Fruit fly (Drosophila melanogaster): ENCODE data around the gene CG33932.

The CG33932 gene

DNA sequence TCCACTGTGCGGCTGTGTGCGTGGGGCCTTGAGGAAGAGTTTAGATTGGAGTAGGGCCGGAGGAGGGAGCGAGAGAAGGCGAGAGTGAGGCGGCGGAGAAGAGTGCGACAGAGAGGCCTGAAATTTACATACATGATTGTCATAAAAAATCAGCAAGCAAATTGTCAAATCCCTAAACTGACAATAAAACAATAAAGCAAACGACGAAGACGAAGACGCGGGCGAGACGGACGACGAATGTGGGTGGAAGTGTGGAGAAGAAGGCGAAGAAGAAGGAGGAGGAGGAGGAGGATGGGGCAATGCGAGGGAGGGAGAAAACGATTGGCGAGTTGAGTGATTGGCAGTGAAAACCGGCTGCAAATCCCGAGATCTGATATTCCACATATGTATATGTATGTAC is 41.2 kb downstream of the CG33932 start:
- no peak for TF ChIP-seq dsx (GFP tag; optimal IDR thresholded peaks at IDR 0.05; ENCODE audit: poor library complexity, severe bottlenecking)
- no peak for TF ChIP-seq CG11762 (GFP tag; optimal IDR thresholded peaks at IDR 0.05; ENCODE audit: insufficient read depth)

dm6 chrX:19786823-19787222 is 42.6 kb downstream of the CG33932 start:
- no peak for TF ChIP-seq fd59A (GFP tag; optimal IDR thresholded peaks at IDR 0.05)
- TF ChIP-seq ss (GFP tag; optimal IDR thresholded peaks at IDR 0.05): peak in 1 of 2 experiments; percentile 85

DNA sequence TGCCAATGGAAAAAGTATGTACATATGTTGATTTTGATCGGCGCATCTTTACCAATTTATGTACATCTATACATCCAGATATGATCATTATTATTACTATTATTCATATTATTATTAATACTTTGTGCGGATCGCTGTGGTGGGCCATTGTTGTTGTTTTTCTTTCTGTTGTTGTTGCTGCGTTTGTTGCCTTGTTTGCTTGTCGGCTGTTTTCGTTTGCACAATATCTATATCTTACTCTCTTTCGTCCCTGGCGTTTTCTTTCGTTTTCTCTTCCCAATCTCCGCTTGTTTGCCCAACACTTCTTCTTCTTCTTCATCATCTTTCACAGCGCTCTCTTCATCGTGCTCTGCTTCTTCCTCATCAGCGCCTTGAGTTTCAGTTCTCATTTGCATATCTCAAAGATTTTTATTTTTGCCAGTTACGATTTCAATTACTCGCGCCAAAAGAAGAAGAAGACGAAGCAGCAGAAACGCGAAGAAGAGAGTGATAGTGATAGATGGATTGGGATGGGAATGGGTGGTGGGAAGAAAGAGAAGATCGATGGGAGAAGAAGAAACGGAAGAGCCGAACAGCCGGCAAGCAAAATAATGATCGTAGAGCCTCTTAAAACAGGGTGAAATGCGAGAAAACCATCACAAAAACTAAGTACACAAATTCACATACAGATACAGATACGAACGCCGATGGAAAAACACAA is 43.8 kb downstream of the CG33932 start:
- TF ChIP-seq lz (GFP tag; optimal IDR thresholded peaks at IDR 0.05) (no peak), fkh (GFP tag; optimal IDR thresholded peaks at IDR 0.05) (peak; percentile 65), CG6163 (GFP tag; IDR thresholded peaks at IDR 0.05) (peak; percentile 36; the same call in 1 of the 3 replicates), Eip78C (GFP tag) (peak; percentile 38)

- TF ChIP-seq CG6854 (GFP tag; optimal IDR thresholded peaks at IDR 0.05) (no peak), CG7368 (GFP tag; optimal IDR thresholded peaks at IDR 0.05) (no peak), Eip75B (GFP tag; optimal IDR thresholded peaks at IDR 0.05) (no peak), Ets96B (tag; optimal IDR thresholded peaks at IDR 0.05) (no peak), CG6163 (GFP tag; IDR thresholded peaks at IDR 0.05) (no peak)
These were observed 44.4 kb downstream of the CG33932 start for dm6 chrX:19788621-19788944.

- TF ChIP-seq fd85E (GFP tag; optimal IDR thresholded peaks at IDR 0.05) (no peak), CG3032 (tag; optimal IDR thresholded peaks at IDR 0.05) (no peak), CG3919 (GFP tag; optimal IDR thresholded peaks at IDR 0.05) (no peak), CG8319 (GFP tag; optimal IDR thresholded peaks at IDR 0.05) (no peak), CG11294 (GFP tag; IDR thresholded peaks at IDR 0.05) (no peak), Lpt (GFP tag; optimal IDR thresholded peaks at IDR 0.05) (no peak), CG16779 (tag; optimal IDR thresholded peaks at IDR 0.05) (no peak), CG7368 (GFP tag; optimal IDR thresholded peaks at IDR 0.05) (no peak), CG8119 (GFP tag; IDR thresholded peaks at IDR 0.05) (no peak)
These were observed 47.6 kb downstream of the CG33932 start for dm6 chrX:19791832-19792231.

DNA sequence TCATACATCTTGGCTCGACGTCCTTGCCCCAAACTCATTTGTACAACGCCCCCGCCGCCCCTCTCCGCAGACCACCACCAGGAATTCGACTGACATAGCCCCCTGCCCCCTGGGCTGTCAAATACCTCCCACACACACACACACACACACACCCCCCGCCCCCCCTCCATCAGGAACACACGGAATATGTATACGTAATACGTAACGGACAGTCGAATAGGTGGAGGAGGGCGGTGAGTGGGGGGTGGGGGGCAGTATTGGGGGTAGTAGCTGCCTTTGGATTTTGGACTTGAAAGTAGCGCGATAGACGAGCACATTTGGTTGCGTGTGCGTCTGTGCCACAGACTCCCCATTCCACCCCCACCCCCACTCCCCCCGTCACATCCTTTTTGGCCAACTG is 48.3 kb downstream of the CG33932 start:
- no peak for TF ChIP-seq Smox (GFP tag; optimal IDR thresholded peaks at IDR 0.05)
- TF ChIP-seq eg (GFP tag; IDR thresholded peaks at IDR 0.05): no peak
- no peak for TF ChIP-seq CG32006 (GFP tag; optimal IDR thresholded peaks at IDR 0.05)
- TF ChIP-seq net (GFP tag; optimal IDR thresholded peaks at IDR 0.05): no peak
- TF ChIP-seq CG3919 (GFP tag; optimal IDR thresholded peaks at IDR 0.05): no peak

Measured in whole organism, prepupa.